Fruit fly (Drosophila melanogaster) S2 (cell line): ENCODE data around the gene CG13044.

Experiments
- CG8478 ChIP-seq: fragments of >200 bp; optimal IDR thresholded peaks from 2 replicates; lab custom pipeline; 2018
- CTCF ChIP-seq, 2 experiments: fragments of >200 bp; optimal IDR thresholded peaks; 2 replicates each; lab custom pipeline; 2018

- no peak for TF ChIP-seq CG8478 (lab: Kevin White, UChicago)
- TF ChIP-seq CTCF (optimal IDR thresholded peaks at IDR 0.05; lab: Kevin White, UChicago) = no peak
Measured at dm6 chr3L:16270802-16271332, 32.1 kb downstream of the CG13044 start, which contains the start of the genes CG34248 and CG13067.
